Fruit fly (Drosophila melanogaster) whole organism: ENCODE data around the gene Herc4.

Source experiments
- CG8478 ChIP-seq: fragments of >200 bp; optimal IDR thresholded peaks from 2 replicates; lab custom pipeline; 2018; ENCODE audit warnings: inconsistent platforms
- Dll ChIP-seq: fragments of >200 bp; optimal IDR thresholded peaks from 2 replicates; lab custom pipeline; 2017
- EcR ChIP-seq, 2 experiments: fragments of >200 bp; optimal IDR thresholded peaks; 2 replicates each; lab custom pipeline; 2017; ENCODE audit warnings: missing biosample characterization in 2 of 2, missing genetic modification characterization in 2 of 2, missing genetic modification reagents in 2 of 2
- pan ChIP-seq: fragments of >200 bp; optimal IDR thresholded peaks from 2 replicates; lab custom pipeline; 2017
- psq ChIP-seq: fragments of >200 bp; optimal IDR thresholded peaks from 2 replicates; lab custom pipeline; 2017
- usp ChIP-seq: fragments of >200 bp; optimal IDR thresholded peaks from 2 replicates; lab custom pipeline; 2017; ENCODE audit warnings: missing biosample characterization, missing genetic modification characterization, mixed read lengths

Herc4 gene

DNA sequence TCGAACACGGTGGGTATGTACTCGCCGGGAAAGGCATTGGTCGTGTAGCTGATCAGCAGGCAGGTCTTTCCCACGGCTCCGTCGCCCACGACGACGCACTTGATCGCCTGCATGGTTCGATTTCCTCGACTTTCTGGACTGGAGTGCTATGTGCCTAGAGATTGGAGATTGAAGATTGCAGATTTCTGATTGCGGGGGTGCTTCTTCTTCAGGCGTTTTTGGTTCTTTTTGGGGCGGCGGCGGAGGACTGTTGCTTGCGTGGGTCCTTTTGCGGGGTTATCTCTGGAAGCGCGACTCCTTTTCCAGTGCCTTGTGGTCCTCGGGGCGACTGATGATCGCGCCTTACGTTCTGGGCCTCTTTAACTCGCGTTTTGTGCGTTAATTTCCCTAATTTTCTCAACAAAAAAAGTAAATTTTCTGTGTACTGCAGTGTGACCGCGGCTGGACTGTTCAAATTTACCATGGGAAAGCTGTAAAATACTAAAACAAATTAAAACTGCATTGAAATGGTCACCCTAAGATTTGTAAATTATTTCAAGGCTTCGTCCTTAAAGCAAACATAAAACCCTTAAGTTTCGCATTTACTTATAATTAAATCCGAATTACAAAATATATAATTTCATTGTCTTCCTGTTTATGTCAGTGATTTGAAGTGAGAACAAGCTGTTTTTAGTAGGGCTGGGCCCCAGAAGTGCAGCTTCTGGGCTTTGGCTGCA, 11.1 kb upstream of the Herc4 start, which contains the start of the genes Rac1 and Acat2:
Gene Rac1, minus strand, starts transcription at position 450 of the 716 bp plus-strand sequence.
Gene Acat2, plus strand, starts transcription at position 711 of the 716 bp plus-strand sequence.
- TF ChIP-seq EcR (GFP tag; optimal IDR thresholded peaks at IDR 0.05; lab: Kevin White, UChicago) (no peak), psq (lab: Kevin White, UChicago) (no peak), Dll (lab: Kevin White, UChicago) (no peak), CG8478 (lab: Kevin White, UChicago) (no peak), usp (no peak), pan (lab: Kevin White, UChicago) (no peak)

dm6 chr3L:1302950-1303352, 10.5 kb upstream of the Herc4 start:
- no peak for TF ChIP-seq usp
- no peak for TF ChIP-seq Dll (lab: Kevin White, UChicago)
- no peak for TF ChIP-seq EcR (GFP tag; optimal IDR thresholded peaks at IDR 0.05; lab: Kevin White, UChicago)
- no peak for TF ChIP-seq psq (lab: Kevin White, UChicago)
- TF ChIP-seq CG8478 (lab: Kevin White, UChicago): no peak
- TF ChIP-seq pan (lab: Kevin White, UChicago): no peak

DNA sequence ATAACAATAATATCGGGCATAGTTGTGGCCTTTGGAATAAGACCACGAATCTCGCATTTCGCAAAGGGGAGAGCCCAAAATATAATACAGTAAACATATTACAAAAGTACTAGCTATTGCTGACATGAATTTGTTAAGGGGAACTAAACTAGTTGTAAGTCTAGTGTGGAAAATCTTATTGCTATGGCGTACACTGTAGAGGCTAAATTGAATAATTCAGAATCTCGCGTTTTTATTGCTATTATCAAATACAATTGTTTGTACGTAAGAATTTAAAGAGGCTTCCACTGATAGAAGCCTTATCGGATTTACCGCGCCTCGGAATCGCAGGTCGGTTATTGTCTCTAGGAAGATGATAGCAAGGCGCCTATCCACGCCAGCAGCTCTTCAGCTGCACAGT, 8.2 kb upstream of the Herc4 start:
- TF ChIP-seq CG8478 (lab: Kevin White, UChicago) (no peak), usp (no peak), EcR (GFP tag; optimal IDR thresholded peaks at IDR 0.05; lab: Kevin White, UChicago) (no peak), pan (lab: Kevin White, UChicago) (no peak), Dll (lab: Kevin White, UChicago) (no peak), psq (lab: Kevin White, UChicago) (no peak)

DNA sequence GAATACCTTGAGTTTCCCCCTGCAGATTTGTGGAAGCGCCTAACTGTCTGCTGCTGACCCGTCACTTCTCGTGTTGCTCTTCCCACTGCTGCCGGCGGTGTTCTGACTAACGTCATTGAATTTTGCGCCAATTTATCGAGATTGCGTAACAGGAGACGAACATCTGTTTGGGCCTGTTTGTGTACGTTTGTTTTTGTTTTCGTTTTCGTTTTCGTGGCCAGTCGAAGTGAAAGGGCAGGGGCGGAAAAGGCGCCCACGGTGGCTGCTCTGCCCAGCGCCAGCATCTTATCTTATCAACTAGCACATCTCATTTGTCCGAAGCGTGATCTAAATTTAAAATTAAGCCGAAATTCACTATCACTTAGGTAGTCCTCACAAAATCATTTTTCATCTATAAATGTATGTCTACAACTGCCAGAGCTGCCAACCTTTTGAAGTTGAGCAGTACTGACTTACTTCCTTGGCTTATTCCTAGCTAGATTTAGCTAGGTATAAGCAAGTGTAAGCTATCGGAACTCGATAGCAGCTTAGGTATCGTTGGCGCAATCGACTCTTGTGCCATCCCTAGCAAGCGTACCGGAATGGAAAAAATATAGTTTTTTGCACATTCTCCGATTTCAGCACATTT, 6.4 kb upstream of the Herc4 start, which contains the start of the genes Ctr9 and Nt5a:
Gene Ctr9, plus strand, starts transcription at position 220 of the 628 bp plus-strand sequence.
Gene Nt5a, minus strand, starts transcription at position 414 of the 628 bp plus-strand sequence.
- no peak for TF ChIP-seq pan (lab: Kevin White, UChicago)
- TF ChIP-seq psq (lab: Kevin White, UChicago): no peak
- TF ChIP-seq Dll (lab: Kevin White, UChicago): no peak
- no peak for TF ChIP-seq CG8478 (lab: Kevin White, UChicago)
- no peak for TF ChIP-seq usp
- TF ChIP-seq EcR (GFP tag; optimal IDR thresholded peaks at IDR 0.05; lab: Kevin White, UChicago): no peak

DNA sequence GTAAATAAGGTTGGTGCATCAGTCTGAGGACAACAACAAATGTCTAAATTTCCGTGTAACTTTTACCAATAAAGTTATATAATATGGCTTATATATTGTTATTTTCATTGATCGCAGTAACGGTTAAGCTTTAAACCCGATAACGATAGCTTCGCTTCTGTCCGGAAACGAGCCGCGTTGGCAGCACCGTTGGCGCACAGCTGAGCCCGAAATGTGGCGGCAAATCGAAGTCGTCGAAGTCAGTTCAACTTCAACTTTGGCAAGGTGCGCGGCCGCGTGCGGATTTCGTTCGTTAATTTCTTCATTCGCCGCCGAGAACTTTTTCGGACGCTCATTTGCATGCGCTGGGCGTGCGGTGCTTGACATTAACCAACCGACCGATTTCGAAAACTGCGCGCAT, 4.7 kb downstream of the Herc4 start, which contains the start of gene Myo61F:
Gene Myo61F, plus strand, starts transcription at position 240 of the 400 bp plus-strand sequence.
- TF ChIP-seq Dll (lab: Kevin White, UChicago) (no peak), CG8478 (lab: Kevin White, UChicago) (no peak), pan (lab: Kevin White, UChicago) (no peak), EcR (GFP tag; optimal IDR thresholded peaks at IDR 0.05; lab: Kevin White, UChicago) (no peak), psq (lab: Kevin White, UChicago) (no peak), usp (no peak)

DNA sequence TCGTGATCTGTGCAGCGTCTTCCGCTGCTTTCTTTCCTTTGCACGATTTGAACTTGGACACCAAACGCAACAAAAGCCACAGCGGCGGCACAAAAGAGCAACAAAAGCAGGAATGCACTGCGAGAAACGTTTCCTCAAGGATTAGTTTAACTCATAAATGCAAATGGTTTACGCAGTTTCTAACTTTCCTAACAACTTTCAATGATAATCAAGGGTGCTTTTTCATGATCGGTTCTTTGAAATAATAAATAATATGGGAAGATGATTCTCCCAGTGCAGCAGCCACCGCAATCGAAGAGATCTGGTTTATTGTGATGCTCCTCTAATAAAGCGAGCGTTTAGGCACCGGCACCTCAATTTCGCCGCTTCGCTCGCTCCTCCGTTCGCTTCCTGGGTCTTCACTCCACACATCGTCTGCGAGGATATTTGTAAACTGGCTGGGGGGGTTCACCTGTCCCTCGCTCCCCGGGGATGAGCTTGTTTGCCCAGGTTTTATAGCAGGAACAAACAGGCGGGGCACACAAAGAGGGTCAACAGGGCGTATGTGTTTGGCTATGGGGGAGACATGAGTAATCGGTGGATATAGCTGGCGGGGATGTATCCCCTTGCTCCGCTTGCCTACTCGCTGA, 5.7 kb downstream of the Herc4 start:
- TF ChIP-seq psq (lab: Kevin White, UChicago): no peak
- no peak for TF ChIP-seq pan (lab: Kevin White, UChicago)
- TF ChIP-seq CG8478 (lab: Kevin White, UChicago): no peak
- TF ChIP-seq usp: no peak
- no peak for TF ChIP-seq Dll (lab: Kevin White, UChicago)
- no peak for TF ChIP-seq EcR (GFP tag; optimal IDR thresholded peaks at IDR 0.05; lab: Kevin White, UChicago)

dm6 chr3L:1320230-1320930, 6.9 kb downstream of the Herc4 start:
- TF ChIP-seq EcR (GFP tag; optimal IDR thresholded peaks at IDR 0.05; lab: Kevin White, UChicago): no peak

DNA sequence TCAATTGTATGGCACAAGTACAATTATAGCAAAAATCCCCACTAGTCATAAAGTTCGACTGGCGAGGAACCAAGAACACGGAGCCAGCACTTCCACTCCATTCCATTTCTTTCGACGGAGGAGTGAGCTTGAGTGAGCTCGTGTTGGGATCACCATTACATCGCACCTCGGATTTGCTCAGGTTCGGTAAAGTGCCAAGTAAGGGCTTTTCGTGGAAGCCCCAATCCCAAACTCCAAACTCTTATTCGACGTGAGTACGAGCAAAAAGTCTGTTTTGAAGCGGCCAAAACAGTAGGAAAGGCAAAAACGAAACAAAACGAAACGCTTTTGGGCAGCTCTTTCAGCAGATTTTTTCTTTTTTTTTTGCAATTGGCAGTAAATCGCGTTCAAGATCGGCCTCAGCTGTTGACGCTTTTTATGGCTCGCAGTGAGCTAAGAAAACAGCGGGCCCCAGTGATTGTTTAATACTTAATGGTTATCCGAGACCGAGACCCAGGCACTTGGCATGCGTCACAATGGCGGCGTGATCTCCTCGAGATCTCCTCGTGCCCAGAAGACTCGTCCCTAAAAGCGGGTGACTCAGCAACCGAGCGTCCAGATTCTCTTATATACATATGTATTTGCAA, 7.5 kb downstream of the Herc4 start:
- TF ChIP-seq usp (no peak), EcR (GFP tag; optimal IDR thresholded peaks at IDR 0.05; lab: Kevin White, UChicago) (no peak), pan (lab: Kevin White, UChicago) (no peak), psq (lab: Kevin White, UChicago) (no peak), Dll (lab: Kevin White, UChicago) (no peak), CG8478 (lab: Kevin White, UChicago) (no peak)

dm6 chr3L:1322159-1322558, 8.7 kb downstream of the Herc4 start:
- TF ChIP-seq pan (lab: Kevin White, UChicago) (no peak), usp (no peak), psq (lab: Kevin White, UChicago) (no peak), Dll (lab: Kevin White, UChicago) (no peak), CG8478 (lab: Kevin White, UChicago) (no peak)

dm6 chr3L:1322706-1323105, 9.2 kb downstream of the Herc4 start, which contains the start of gene CG9184:
CG9184 (minus strand) TSS chr3L:1322806.
- TF ChIP-seq CG8478 (lab: Kevin White, UChicago) (no peak), pan (lab: Kevin White, UChicago) (no peak), EcR (GFP tag; optimal IDR thresholded peaks at IDR 0.05; lab: Kevin White, UChicago) (no peak), psq (lab: Kevin White, UChicago) (no peak), Dll (lab: Kevin White, UChicago) (no peak), usp (no peak)
